Worm (Caenorhabditis elegans): ENCODE results near the gene F36H12.10.

F36H12.10 gene

ce11 chrIV:5290547-5290946 is 36.0 kb upstream of the F36H12.10 start, which contains the start of gene nlp-47:
TSS of gene nlp-47 (plus strand) at chrIV:5290847.
- no peak for TF ChIP-seq T20F7.1 (GFP tag; optimal IDR thresholded peaks at IDR 0.05)
- no peak for TF ChIP-seq nhr-42 (GFP tag; IDR thresholded peaks at IDR 0.05)
- TF ChIP-seq dmd-8 (GFP tag; IDR thresholded peaks at IDR 0.05), result no peak
- no peak for TF ChIP-seq T26A8.4 (GFP tag; IDR thresholded peaks at IDR 0.05)
- no peak for TF ChIP-seq mep-1 (tag; optimal IDR thresholded peaks at IDR 0.05)
- no peak for TF ChIP-seq mxl-3 (GFP tag; optimal IDR thresholded peaks at IDR 0.05)
- TF ChIP-seq Y105C5A.15 (GFP tag; IDR thresholded peaks at IDR 0.05), result no peak
- TF ChIP-seq nhr-102 (tag; optimal IDR thresholded peaks at IDR 0.05), result no peak
- no peak for TF ChIP-seq mxl-2 (GFP tag; conservative IDR thresholded peaks at IDR 0.05)
- no peak for TF ChIP-seq egl-43 (GFP tag; IDR thresholded peaks at IDR 0.05)
- no peak for TF ChIP-seq gei-8 (GFP tag; optimal IDR thresholded peaks at IDR 0.05)
- TF ChIP-seq lim-7 (GFP tag; IDR thresholded peaks at IDR 0.05), result no peak
- no peak for TF ChIP-seq F37D6.2 (tag; optimal IDR thresholded peaks at IDR 0.05)
- no peak for TF ChIP-seq nhr-28 (tag; optimal IDR thresholded peaks at IDR 0.05)
- no peak for TF ChIP-seq set-16 (GFP tag; IDR thresholded peaks at IDR 0.05)
- no peak for TF ChIP-seq unc-130 (GFP tag; optimal IDR thresholded peaks at IDR 0.05)
- no peak for TF ChIP-seq ceh-62 (tag; optimal IDR thresholded peaks at IDR 0.05)

ce11 chrIV:5288932-5289331 is 34.4 kb upstream of the F36H12.10 start:
- TF ChIP-seq nhr-237 (tag; optimal IDR thresholded peaks at IDR 0.05) (no peak), ceh-82 (tag; optimal IDR thresholded peaks at IDR 0.05) (no peak), lir-3 (tag; optimal IDR thresholded peaks at IDR 0.05) (no peak), vab-7 (GFP tag; IDR thresholded peaks at IDR 0.05) (no peak), mxl-3 (GFP tag; optimal IDR thresholded peaks at IDR 0.05) (no peak), sdz-12 (GFP tag; optimal IDR thresholded peaks at IDR 0.05) (no peak), daf-8 (GFP tag; IDR thresholded peaks at IDR 0.05) (no peak), tra-1 (GFP tag; IDR thresholded peaks at IDR 0.05) (no peak), nhr-76 (tag; optimal IDR thresholded peaks at IDR 0.05) (no peak), unc-130 (GFP tag; optimal IDR thresholded peaks at IDR 0.05) (no peak), lin-1 (GFP tag; IDR thresholded peaks at IDR 0.05) (no peak), T20F7.1 (GFP tag; optimal IDR thresholded peaks at IDR 0.05) (no peak)

- TF ChIP-seq snpc-4 (tag; optimal IDR thresholded peaks at IDR 0.05) (no peak), madf-5 (GFP tag; IDR thresholded peaks at IDR 0.05) (no peak), F37D6.2 (tag; optimal IDR thresholded peaks at IDR 0.05) (no peak), hlh-30 (tag; optimal IDR thresholded peaks at IDR 0.05; ENCODE audit: insufficient read depth) (no peak), T20F7.1 (GFP tag; optimal IDR thresholded peaks at IDR 0.05) (no peak)
These were observed 32.6 kb upstream of the F36H12.10 start for ce11 chrIV:5287190-5287589.

- no peak for TF ChIP-seq cey-2 (tag; optimal IDR thresholded peaks at IDR 0.05; ENCODE audit: borderline replicate concordance, insufficient read depth)
These were observed 26.9 kb upstream of the F36H12.10 start for ce11 chrIV:5281457-5281856.

- TF ChIP-seq duxl-1 (tag; optimal IDR thresholded peaks at IDR 0.05; ENCODE audit: poor library complexity), result no peak
- TF ChIP-seq cey-2 (tag; optimal IDR thresholded peaks at IDR 0.05; ENCODE audit: borderline replicate concordance, insufficient read depth), result no peak
- TF ChIP-seq Y5F2A.4 (GFP tag; optimal IDR thresholded peaks at IDR 0.05), result no peak
- TF ChIP-seq ceh-62 (tag; optimal IDR thresholded peaks at IDR 0.05), result no peak
- no peak for TF ChIP-seq F44E2.7 (GFP tag; IDR thresholded peaks at IDR 0.05)
- no peak for TF ChIP-seq madf-5 (GFP tag; IDR thresholded peaks at IDR 0.05)
- TF ChIP-seq pha-4 (GFP tag; IDR thresholded peaks at IDR 0.05), result no peak
- no peak for TF ChIP-seq pha-4 (tag; optimal IDR thresholded peaks at IDR 0.05)
- TF ChIP-seq snpc-1.2 (GFP tag; IDR thresholded peaks at IDR 0.05), result no peak
- TF ChIP-seq unc-130 (GFP tag; optimal IDR thresholded peaks at IDR 0.05), result no peak
- TF ChIP-seq lir-3 (tag; optimal IDR thresholded peaks at IDR 0.05), result no peak
- no peak for TF ChIP-seq mes-2 (tag; optimal IDR thresholded peaks at IDR 0.05; ENCODE audit: poor library complexity, severe bottlenecking)
- no peak for TF ChIP-seq nhr-237 (tag; optimal IDR thresholded peaks at IDR 0.05)
- no peak for TF ChIP-seq nhr-77 (tag; optimal IDR thresholded peaks at IDR 0.05)
- TF ChIP-seq jun-1 (tag; optimal IDR thresholded peaks at IDR 0.05), result no peak
- TF ChIP-seq lim-7 (GFP tag; IDR thresholded peaks at IDR 0.05), result no peak
- no peak for TF ChIP-seq vab-7 (GFP tag; IDR thresholded peaks at IDR 0.05)
- no peak for TF ChIP-seq nhr-42 (GFP tag; IDR thresholded peaks at IDR 0.05)
These were observed 23.2 kb upstream of the F36H12.10 start, which contains the start of gene F36H12.17 for ce11 chrIV:5277752-5278151. TSS of gene F36H12.17 (minus strand) at chrIV:5277852.

Data from whole organism, L4 larva.